Fruit fly (Drosophila melanogaster) whole organism, wandering third instar larva: ENCODE measurements around the gene foi.

Experiments used
- Abd-B ChIP-seq: fragments of >200 bp; optimal IDR thresholded peaks from 2 replicates; lab custom pipeline; 2017; ENCODE audit warnings: missing biosample characterization, missing genetic modification characterization
- CG32264 ChIP-seq: fragments of 200-800 bp; sonication (Bioruptor generic); optimal IDR thresholded peaks from 2 replicates; lab custom pipeline; 2016; ENCODE audit warnings: missing biosample characterization, missing genetic modification characterization
- CG9705 ChIP-seq: fragments of 200-800 bp; sonication (Bioruptor generic); optimal IDR thresholded peaks from 2 replicates; lab custom pipeline; 2018; ENCODE audit warnings: missing biosample characterization, mild to moderate bottlenecking, missing genetic modification characterization
- CrebA ChIP-seq: fragments of 200-800 bp; sonication (Bioruptor generic); optimal IDR thresholded peaks from 2 replicates; lab custom pipeline; 2016; ENCODE audit warnings: missing biosample characterization, mild to moderate bottlenecking, missing genetic modification characterization, borderline replicate concordance
- Dfd ChIP-seq: fragments of >200 bp; optimal IDR thresholded peaks from 2 replicates; lab custom pipeline; 2017; ENCODE audit warnings: missing biosample characterization, missing genetic modification characterization
- GATAd ChIP-seq: sonication (Bioruptor generic); optimal IDR thresholded peaks from 2 replicates; lab custom pipeline; 2016; ENCODE audit warnings: missing biosample characterization, missing genetic modification characterization
- HLH106 ChIP-seq: fragments of 200-800 bp; optimal IDR thresholded peaks from 3 replicates; lab custom pipeline; 2019; ENCODE audit warnings: missing biosample characterization, mild to moderate bottlenecking, missing genetic modification characterization, moderate library complexity
- Hnf4 ChIP-seq: fragments of 200-800 bp; sonication (Bioruptor generic); optimal IDR thresholded peaks from 2 replicates; lab custom pipeline; 2016; ENCODE audit warnings: missing biosample characterization, mild to moderate bottlenecking, missing genetic modification characterization
- Hr78 ChIP-seq: fragments of >200 bp; optimal IDR thresholded peaks from 2 replicates; lab custom pipeline; 2017; ENCODE audit warnings: missing biosample characterization, missing genetic modification characterization
- Hr83 ChIP-seq: fragments of 200-300 bp; sonication (Bioruptor generic); optimal IDR thresholded peaks from 2 replicates; lab custom pipeline; 2016; ENCODE audit warnings: missing biosample characterization, mild to moderate bottlenecking, missing genetic modification characterization, moderate library complexity; ENCODE audit not compliant: poor library complexity, severe bottlenecking
- Jra ChIP-seq: sonication (Bioruptor generic); optimal IDR thresholded peaks from 2 replicates; lab custom pipeline; 2016; ENCODE audit warnings: missing biosample characterization, missing genetic modification characterization
- Mio ChIP-seq: sonication (Bioruptor generic); optimal IDR thresholded peaks from 2 replicates; lab custom pipeline; 2016; ENCODE audit warnings: missing biosample characterization, missing genetic modification characterization
- Myc ChIP-seq: fragments of >200 bp; optimal IDR thresholded peaks from 2 replicates; lab custom pipeline; 2017
- N ChIP-seq: fragments of >200 bp; optimal IDR thresholded peaks from 2 replicates; lab custom pipeline; 2018; ENCODE audit warnings: missing biosample characterization, missing external identifiers, missing genetic modification characterization
- OdsH ChIP-seq: fragments of 200-800 bp; sonication (Bioruptor generic); optimal IDR thresholded peaks from 2 replicates; lab custom pipeline; 2016; ENCODE audit warnings: missing biosample characterization, mild to moderate bottlenecking, missing genetic modification characterization
- Rel ChIP-seq, 2 experiments: fragments of 200-800 bp; sonication (Bioruptor generic) in 1 of 2; optimal IDR thresholded peaks; 2 replicates in 1 of 2; 3 replicates in 1 of 2; lab custom pipeline; 2016 to 2019; ENCODE audit warnings: mild to moderate bottlenecking in 2 of 2, missing biosample characterization in 2 of 2, missing genetic modification characterization in 2 of 2, moderate library complexity in 1 of 2
- Sp1 ChIP-seq: fragments of 200-800 bp; sonication (Bioruptor generic); optimal IDR thresholded peaks from 3 replicates; lab custom pipeline; 2019; ENCODE audit warnings: missing biosample characterization, mild to moderate bottlenecking, missing genetic modification characterization, moderate library complexity
- Vsx2 ChIP-seq: fragments of 200-300, 225-300 bp; sonication (Bioruptor generic); optimal IDR thresholded peaks from 2 replicates; lab custom pipeline; 2018; ENCODE audit warnings: missing biosample characterization, missing genetic modification characterization; ENCODE audit not compliant: partially characterized antibody
- br ChIP-seq: fragments of 200-800 bp; sonication (Bioruptor generic); optimal IDR thresholded peaks from 2 replicates; lab custom pipeline; 2016; ENCODE audit warnings: missing biosample characterization, missing genetic modification characterization
- brk ChIP-seq: fragments of 200-800 bp; sonication (Bioruptor generic); optimal IDR thresholded peaks from 2 replicates; lab custom pipeline; 2016; ENCODE audit warnings: missing biosample characterization, mild to moderate bottlenecking, missing genetic modification characterization
- dl ChIP-seq, 2 experiments: fragments of 175-275, 200-275 bp in 1 of 2; fragments of 200-275 bp in 1 of 2; sonication (Bioruptor generic); optimal IDR thresholded peaks; lab custom pipeline; 2018; ENCODE audit warnings: mild to moderate bottlenecking in 2 of 2, missing biosample characterization in 2 of 2, missing genetic modification characterization in 2 of 2, moderate library complexity in 2 of 2; ENCODE audit not compliant: partially characterized antibody in 2 of 2, insufficient read depth in 1 of 2
- dmrt93B ChIP-seq: fragments of 200-800 bp; sonication (Bioruptor generic); optimal IDR thresholded peaks from 2 replicates; lab custom pipeline; 2018; ENCODE audit warnings: missing biosample characterization, mild to moderate bottlenecking, missing genetic modification characterization
- dsf ChIP-seq: sonication (Bioruptor generic); optimal IDR thresholded peaks from 2 replicates; lab custom pipeline; 2016; ENCODE audit warnings: missing biosample characterization, missing genetic modification characterization, borderline replicate concordance
- ey ChIP-seq: fragments of 200-800 bp; sonication (Bioruptor generic); optimal IDR thresholded peaks from 2 replicates; lab custom pipeline; 2016; ENCODE audit warnings: missing biosample characterization, missing genetic modification characterization
- foxo ChIP-seq, 2 experiments: fragments of 200-800 bp; sonication (Bioruptor generic); optimal IDR thresholded peaks; 2 replicates in 1 of 2; 3 replicates in 1 of 2; lab custom pipeline; 2016 to 2017; ENCODE audit warnings: missing biosample characterization in 2 of 2, missing genetic modification characterization in 2 of 2
- fru ChIP-seq: fragments of 200-800 bp; sonication (Bioruptor generic); optimal IDR thresholded peaks from 3 replicates; lab custom pipeline; 2016; ENCODE audit warnings: missing biosample characterization, mild to moderate bottlenecking, missing genetic modification characterization
- h ChIP-seq: fragments of 200-800 bp; sonication (Bioruptor generic); optimal IDR thresholded peaks from 3 replicates; lab custom pipeline; 2016; ENCODE audit warnings: missing biosample characterization, mild to moderate bottlenecking, missing genetic modification characterization
- jim ChIP-seq: fragments of 175-275, 200-325 bp; sonication (Bioruptor generic); optimal IDR thresholded peaks from 2 replicates; lab custom pipeline; 2016; ENCODE audit warnings: missing biosample characterization, mild to moderate bottlenecking, missing genetic modification characterization
- lola ChIP-seq: fragments of >200 bp; optimal IDR thresholded peaks from 2 replicates; lab custom pipeline; 2017; ENCODE audit warnings: missing biosample characterization, missing genetic modification characterization
- pan ChIP-seq: fragments of >200 bp; optimal IDR thresholded peaks from 2 replicates; lab custom pipeline; 2017
- psq ChIP-seq: fragments of 200-800 bp; sonication (Bioruptor generic); optimal IDR thresholded peaks from 3 replicates; lab custom pipeline; 2017; ENCODE audit warnings: missing biosample characterization, mild to moderate bottlenecking, missing genetic modification characterization, moderate library complexity
- rgr ChIP-seq: fragments of 200-800 bp; sonication (Bioruptor generic); optimal IDR thresholded peaks from 3 replicates; lab custom pipeline; 2016; ENCODE audit warnings: missing biosample characterization, mild to moderate bottlenecking, missing genetic modification characterization
- sage ChIP-seq: fragments of 200-800 bp; sonication (Bioruptor generic); optimal IDR thresholded peaks from 2 replicates; lab custom pipeline; 2016; ENCODE audit warnings: missing biosample characterization, mild to moderate bottlenecking, missing genetic modification characterization
- sv ChIP-seq: fragments of 200-800 bp; sonication (Bioruptor generic); optimal IDR thresholded peaks from 3 replicates; lab custom pipeline; 2016; ENCODE audit warnings: missing biosample characterization, missing genetic modification characterization
- tai ChIP-seq: sonication (Bioruptor generic); optimal IDR thresholded peaks from 2 replicates; lab custom pipeline; 2016; ENCODE audit warnings: missing biosample characterization, missing genetic modification characterization
- usp ChIP-seq: fragments of >200 bp; optimal IDR thresholded peaks from 2 replicates; lab custom pipeline; 2017; ENCODE audit warnings: missing biosample characterization, missing genetic modification characterization
- woc ChIP-seq: sonication (Bioruptor generic); optimal IDR thresholded peaks from 2 replicates; lab custom pipeline; 2016; ENCODE audit warnings: missing biosample characterization, mild to moderate bottlenecking, missing genetic modification characterization

foi gene

DNA sequence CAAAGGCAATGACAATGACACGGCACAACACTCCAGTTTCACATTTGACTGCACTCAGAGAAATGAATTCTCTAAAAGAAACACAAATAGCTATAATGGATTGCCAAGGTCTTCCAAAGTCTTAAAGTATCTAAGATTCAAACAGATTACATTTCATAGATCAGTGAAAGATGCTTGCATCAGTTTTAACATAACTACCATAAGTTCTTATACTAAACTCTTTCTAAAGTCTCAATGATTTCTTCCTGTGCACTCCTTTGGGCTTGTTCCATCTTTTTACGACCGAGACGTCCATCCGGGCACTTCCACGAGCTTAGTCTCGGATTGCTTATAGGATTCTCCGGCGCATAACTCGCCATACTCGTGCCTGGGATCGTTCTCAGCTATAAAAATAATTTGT, 17.2 kb downstream of the foi start:
- TF ChIP-seq pan (lab: Kevin White, UChicago) (no peak), Mio (no peak), dmrt93B (no peak), GATAd (GFP tag; lab: Kevin White, UChicago) (no peak), Sp1 (GFP tag; lab: Kevin White, UChicago) (no peak), tai (GFP tag; lab: Kevin White, UChicago) (no peak), CrebA (GFP tag; lab: Kevin White, UChicago) (no peak), dl (GFP tag; optimal IDR thresholded peaks at IDR 0.05; lab: Kevin White, UChicago; ENCODE audit: insufficient read depth in 1 of 2, partially characterized antibody in 2 of 2) (no peak), usp (GFP tag; lab: Kevin White, UChicago) (no peak), ey (GFP tag; lab: Kevin White, UChicago) (no peak), woc (GFP tag; lab: Kevin White, UChicago) (no peak)

DNA sequence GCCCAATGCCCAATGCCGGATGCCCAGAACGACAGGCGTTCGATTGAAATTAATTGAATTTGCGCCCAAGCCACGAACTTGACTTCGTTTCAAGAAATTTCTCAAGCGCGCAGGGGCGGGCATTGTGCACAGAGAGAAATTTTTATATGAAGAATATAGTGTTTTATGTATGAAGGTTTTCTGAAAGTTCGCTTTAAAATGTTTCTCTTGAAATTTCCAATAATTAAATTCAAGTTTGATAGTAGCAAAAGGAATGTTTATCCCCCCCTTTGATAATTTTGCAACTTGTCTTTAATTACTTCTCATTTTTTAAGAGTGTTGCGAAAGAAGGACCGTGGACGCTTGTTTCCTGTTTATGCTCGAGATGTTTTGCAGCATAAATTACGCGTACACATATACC, 18.8 kb downstream of the foi start:
- TF ChIP-seq OdsH (GFP tag; lab: Kevin White, UChicago) (no peak), woc (GFP tag; lab: Kevin White, UChicago) (no peak), ey (GFP tag; lab: Kevin White, UChicago) (peak; percentile 1), GATAd (GFP tag; lab: Kevin White, UChicago) (no peak), jim (GFP tag; lab: Kevin White, UChicago) (no peak), dl (GFP tag; optimal IDR thresholded peaks at IDR 0.05; lab: Kevin White, UChicago; ENCODE audit: insufficient read depth in 1 of 2, partially characterized antibody in 2 of 2) (no peak), Myc (lab: Kevin White, UChicago) (no peak)

DNA sequence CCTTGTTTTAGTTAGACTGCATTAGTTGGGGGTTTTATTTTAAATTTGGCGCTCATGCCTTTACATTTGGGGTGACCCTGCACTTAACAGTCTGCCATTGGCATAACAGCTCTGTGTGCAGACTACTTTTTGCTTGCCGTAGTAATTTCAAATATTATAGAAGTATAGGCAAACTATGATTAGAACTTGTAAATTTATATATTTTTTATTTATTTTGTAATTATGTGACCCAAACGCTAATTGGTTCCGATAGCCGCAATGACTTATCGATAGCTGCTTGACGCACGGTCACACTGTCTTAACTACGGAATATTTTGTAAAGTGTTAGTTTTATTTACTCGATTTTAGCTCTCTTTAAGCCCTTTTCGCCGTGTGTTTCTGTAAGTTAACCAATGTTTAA, 19.7 kb downstream of the foi start, which contains the start of gene rhea:
Gene rhea (plus strand): TSS at position 292 of the 400 bp plus-strand sequence.
- TF ChIP-seq Hnf4 (GFP tag; lab: Kevin White, UChicago) = no peak
- TF ChIP-seq OdsH (GFP tag; lab: Kevin White, UChicago) = no peak
- TF ChIP-seq sage (GFP tag; lab: Kevin White, UChicago) = no peak
- TF ChIP-seq jim (GFP tag; lab: Kevin White, UChicago) = no peak
- no peak for TF ChIP-seq Abd-B (GFP tag; lab: Kevin White, UChicago)
- no peak for TF ChIP-seq br (GFP tag; lab: Kevin White, UChicago)
- TF ChIP-seq sv (GFP tag; lab: Kevin White, UChicago) = no peak
- no peak for TF ChIP-seq Myc (lab: Kevin White, UChicago)
- no peak for TF ChIP-seq Rel (GFP tag; optimal IDR thresholded peaks at IDR 0.05; lab: Kevin White, UChicago)
- TF ChIP-seq Rel (tag; optimal IDR thresholded peaks at IDR 0.05; lab: Kevin White, UChicago) = peak; percentile 12
- TF ChIP-seq fru (GFP tag; lab: Kevin White, UChicago) = no peak
- TF ChIP-seq Hr83 (GFP tag; lab: Kevin White, UChicago) = peak; percentile 14
- peak; percentile 19 for TF ChIP-seq psq (GFP tag; lab: Kevin White, UChicago)
- TF ChIP-seq dl (GFP tag; optimal IDR thresholded peaks at IDR 0.05; lab: Kevin White, UChicago; ENCODE audit: insufficient read depth in 1 of 2, partially characterized antibody in 2 of 2) = no peak
- no peak for TF ChIP-seq Mio
- TF ChIP-seq GATAd (GFP tag; lab: Kevin White, UChicago) = no peak
- TF ChIP-seq dmrt93B = no peak
- peak; percentile 14 for TF ChIP-seq dsf (GFP tag; lab: Kevin White, UChicago)
- TF ChIP-seq CG9705 = no peak
- TF ChIP-seq Vsx2 (GFP tag; lab: Kevin White, UChicago) = no peak
- peak; percentile 14 for TF ChIP-seq HLH106 (tag; lab: Kevin White, UChicago)
- TF ChIP-seq CrebA (GFP tag; lab: Kevin White, UChicago) = no peak
- TF ChIP-seq Jra = no peak
- TF ChIP-seq foxo (GFP tag; optimal IDR thresholded peaks at IDR 0.05; lab: Kevin White, UChicago) = no peak
- TF ChIP-seq N (GFP tag; lab: Kevin White, UChicago) = no peak
- TF ChIP-seq h (GFP tag; lab: Kevin White, UChicago) = peak; percentile 27
- TF ChIP-seq Dfd (GFP tag; lab: Kevin White, UChicago) = no peak
- TF ChIP-seq ey (GFP tag; lab: Kevin White, UChicago) = no peak
- no peak for TF ChIP-seq Hr78 (GFP tag; lab: Kevin White, UChicago)
- peak; percentile 25 for TF ChIP-seq rgr (GFP tag; lab: Kevin White, UChicago)
- TF ChIP-seq brk (GFP tag; lab: Kevin White, UChicago) = no peak
- TF ChIP-seq CG32264 (GFP tag; lab: Kevin White, UChicago) = no peak
- TF ChIP-seq lola = no peak
